Fruit fly (Drosophila melanogaster): Measurements from ENCODE around the gene CG42675.

CG42675 gene

DNA sequence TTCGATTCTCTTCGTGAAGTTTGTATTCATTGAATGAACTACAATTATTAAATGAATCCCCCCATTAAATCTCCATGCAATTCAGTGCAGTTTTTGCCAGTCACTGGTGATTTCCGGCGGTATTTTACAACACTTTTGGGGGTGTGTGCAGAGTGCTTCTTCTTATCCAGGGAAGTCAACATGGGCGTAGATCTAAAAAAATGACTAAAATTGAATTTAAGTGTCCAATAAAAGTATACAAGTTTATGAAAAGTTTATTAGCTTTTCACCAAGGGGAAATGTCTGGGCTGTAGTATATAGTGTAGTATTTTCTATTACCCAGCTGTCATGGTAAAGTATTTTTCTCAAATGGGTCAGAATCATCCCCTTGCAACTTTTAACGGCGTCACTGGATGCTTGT, 21.9 kb upstream of the CG42675 start, which contains the start of gene Hpf1 (continued):
- TF ChIP-seq chm (GFP tag; IDR thresholded peaks at IDR 0.05): peak; percentile 95
- peak; percentile 72 for TF ChIP-seq ftz-f1 (GFP tag; optimal IDR thresholded peaks at IDR 0.05)
- TF ChIP-seq hbn (GFP tag; IDR thresholded peaks at IDR 0.05; ENCODE audit: partially characterized antibody): no peak
- peak; percentile 99 for TF ChIP-seq CoRest (tag; optimal IDR thresholded peaks at IDR 0.05)
- TF ChIP-seq gce (GFP tag; IDR thresholded peaks at IDR 0.05): peak; percentile 95
- no peak for TF ChIP-seq cg (GFP tag; optimal IDR thresholded peaks at IDR 0.05)
- TF ChIP-seq al (GFP tag; IDR thresholded peaks at IDR 0.05): peak; percentile 98
- TF ChIP-seq CG10462 (GFP tag; optimal IDR thresholded peaks at IDR 0.05): peak; percentile 98
- TF ChIP-seq CG3163 (GFP tag; optimal IDR thresholded peaks at IDR 0.05): peak; percentile 91
- peak; percentile 94 for TF ChIP-seq CG15514 (GFP tag; optimal IDR thresholded peaks at IDR 0.05)
- TF ChIP-seq unc-4 (GFP tag; IDR thresholded peaks at IDR 0.05; ENCODE audit: partially characterized antibody): no peak
- peak; percentile 98 for TF ChIP-seq CG18619 (GFP tag; optimal IDR thresholded peaks at IDR 0.05)
- TF ChIP-seq Bgb (GFP tag; IDR thresholded peaks at IDR 0.05; ENCODE audit: partially characterized antibody): 0 out of 2 replicates have a peak, but pooled peaks have one; percentile 16
- TF ChIP-seq tgo (GFP tag; IDR thresholded peaks at IDR 0.05): peak; percentile 98
- peak; percentile 97 for TF ChIP-seq CG4404 (GFP tag; IDR thresholded peaks at IDR 0.05)
- peak; percentile 94 for TF ChIP-seq CG6175 (GFP tag; IDR thresholded peaks at IDR 0.05)
- peak; percentile 98 for TF ChIP-seq CG8089 (GFP tag; optimal IDR thresholded peaks at IDR 0.05)
- TF ChIP-seq CG11093 (GFP tag; IDR thresholded peaks at IDR 0.05): peak; percentile 98
- TF ChIP-seq CG33213 (GFP tag; optimal IDR thresholded peaks at IDR 0.05): peak; percentile 98
- peak; percentile 96 for TF ChIP-seq Sox100B (GFP tag; optimal IDR thresholded peaks at IDR 0.05)
- TF ChIP-seq CG16779 (GFP tag; IDR thresholded peaks at IDR 0.05): peak; percentile 96
- TF ChIP-seq CG31388 (GFP tag; optimal IDR thresholded peaks at IDR 0.05): peak; percentile 95
- peak; percentile 86 for TF ChIP-seq stwl (tag; optimal IDR thresholded peaks at IDR 0.05)
- peak; percentile 94 for TF ChIP-seq Ets97D (GFP tag; optimal IDR thresholded peaks at IDR 0.05)
- peak; percentile 98 for TF ChIP-seq CG13775 (GFP tag; optimal IDR thresholded peaks at IDR 0.05)
- peak; percentile 97 for TF ChIP-seq crc (GFP tag; optimal IDR thresholded peaks at IDR 0.05)
- TF ChIP-seq bab2 (GFP tag; optimal IDR thresholded peaks at IDR 0.05): peak; percentile 99
- peak; percentile 98 for TF ChIP-seq bcd (GFP tag; optimal IDR thresholded peaks at IDR 0.05)
- TF ChIP-seq Sox102F (GFP tag; optimal IDR thresholded peaks at IDR 0.05): peak; percentile 99
- TF ChIP-seq Ada2b (GFP tag; IDR thresholded peaks at IDR 0.05): peak; percentile 97
- peak; percentile 93 for TF ChIP-seq CG3995 (GFP tag; optimal IDR thresholded peaks at IDR 0.05)
- peak; percentile 96 for TF ChIP-seq trh (GFP tag; optimal IDR thresholded peaks at IDR 0.05)
- peak; percentile 96 for TF ChIP-seq her (GFP tag; optimal IDR thresholded peaks at IDR 0.05)
- no peak for TF ChIP-seq bbx (GFP tag; IDR thresholded peaks at IDR 0.05; ENCODE audit: partially characterized antibody)
- TF ChIP-seq Taf1 (GFP tag; IDR thresholded peaks at IDR 0.05): peak; percentile 97
- TF ChIP-seq kni (GFP tag; optimal IDR thresholded peaks at IDR 0.05): peak; percentile 68
- peak; percentile 98 for TF ChIP-seq CG2712 (tag; optimal IDR thresholded peaks at IDR 0.05)
- TF ChIP-seq NC2α (GFP tag; optimal IDR thresholded peaks at IDR 0.05): peak; percentile 96
- peak; percentile 40; the same call in 1 of the 2 replicates for TF ChIP-seq Dref (GFP tag; IDR thresholded peaks at IDR 0.05)
- TF ChIP-seq CHES-1-like (GFP tag; optimal IDR thresholded peaks at IDR 0.05): peak; percentile 99
- peak; percentile 99 for TF ChIP-seq CG17385 (GFP tag; optimal IDR thresholded peaks at IDR 0.05)
- peak; percentile 93 for TF ChIP-seq scrt (GFP tag; optimal IDR thresholded peaks at IDR 0.05)
- TF ChIP-seq aop (GFP tag; IDR thresholded peaks at IDR 0.05): peak; percentile 91
- peak; percentile 95 for TF ChIP-seq CG7987 (GFP tag; optimal IDR thresholded peaks at IDR 0.05)
- TF ChIP-seq slou (GFP tag; optimal IDR thresholded peaks at IDR 0.05): peak; percentile 96
- TF ChIP-seq NK7.1 (GFP tag; optimal IDR thresholded peaks at IDR 0.05): peak; percentile 97
- peak; percentile 95 for TF ChIP-seq CG12104 (GFP tag; optimal IDR thresholded peaks at IDR 0.05)
- peak; percentile 97 for TF ChIP-seq Ssrp (tag; optimal IDR thresholded peaks at IDR 0.05)
- peak; percentile 98 for TF ChIP-seq CG8924 (tag; optimal IDR thresholded peaks at IDR 0.05)
- peak; percentile 90 for TF ChIP-seq onecut (GFP tag; IDR thresholded peaks at IDR 0.05)
- TF ChIP-seq CG15479 (GFP tag; optimal IDR thresholded peaks at IDR 0.05): peak; percentile 73
